Worm (Caenorhabditis elegans) whole organism, dauer: ENCODE results near the gene sul-3.

Experiments used
- unc-62 ChIP-seq: sonication (generic microtip); optimal IDR thresholded peaks from 2 replicates; lab custom pipeline; 2017; ENCODE audit warnings: missing biosample characterization, missing genetic modification reagents, missing genetic modification characterization

The sul-3 gene

DNA sequence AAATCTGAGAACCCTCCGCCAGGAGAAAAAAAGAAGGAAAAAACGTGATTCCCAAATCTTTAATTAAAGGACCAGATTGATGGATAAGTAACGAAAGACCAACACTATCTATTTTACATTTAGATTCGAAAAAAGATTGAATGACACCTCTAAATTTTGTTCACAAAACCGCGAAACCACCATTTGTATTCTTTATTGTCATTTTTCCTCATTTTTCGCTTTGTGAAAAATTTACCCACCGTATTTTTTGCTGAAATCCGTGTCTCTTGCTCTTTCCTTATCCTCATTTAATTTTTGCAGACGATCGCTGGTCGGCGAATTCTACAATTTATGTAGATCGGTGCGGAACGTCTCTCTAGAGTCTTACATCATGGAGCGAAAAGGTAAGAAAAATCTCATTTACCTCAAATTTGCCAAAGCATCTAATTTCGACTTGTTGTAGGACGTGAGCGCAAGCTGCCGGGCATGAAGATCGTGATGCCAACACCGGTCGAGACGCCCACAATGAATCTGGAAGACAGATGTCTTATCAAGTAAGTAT lies 17.5 kb downstream of the sul-3 start, which contains the start of the genes sek-1 and R03G5.6:
sek-1 (plus strand) TSS at position 301 of the 541 bp plus-strand sequence.
R03G5.6 (minus strand) TSS at position 491 of the 541 bp plus-strand sequence.
- TF ChIP-seq unc-62 (GFP tag; lab: Kevin White, UChicago): no peak

DNA sequence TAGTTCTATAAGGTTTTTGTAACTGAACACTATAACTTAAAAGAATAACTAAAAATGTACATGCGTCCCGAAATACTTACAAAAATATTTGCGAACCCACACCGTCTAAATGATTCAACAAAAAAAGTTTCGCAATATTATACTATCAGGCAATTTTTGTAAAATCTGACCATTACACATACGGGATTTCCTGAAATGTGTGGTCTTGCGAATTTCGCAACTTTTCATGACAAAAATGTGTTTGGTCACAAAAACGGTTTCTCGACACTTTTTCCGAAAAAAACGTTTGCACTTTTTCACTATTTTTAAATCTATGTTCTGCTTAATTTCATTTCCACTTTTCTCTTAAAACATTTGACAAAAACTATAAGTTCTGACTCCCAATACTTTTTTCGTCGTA lies 18.8 kb downstream of the sul-3 start:
- TF ChIP-seq unc-62 (GFP tag; lab: Kevin White, UChicago): no peak

DNA sequence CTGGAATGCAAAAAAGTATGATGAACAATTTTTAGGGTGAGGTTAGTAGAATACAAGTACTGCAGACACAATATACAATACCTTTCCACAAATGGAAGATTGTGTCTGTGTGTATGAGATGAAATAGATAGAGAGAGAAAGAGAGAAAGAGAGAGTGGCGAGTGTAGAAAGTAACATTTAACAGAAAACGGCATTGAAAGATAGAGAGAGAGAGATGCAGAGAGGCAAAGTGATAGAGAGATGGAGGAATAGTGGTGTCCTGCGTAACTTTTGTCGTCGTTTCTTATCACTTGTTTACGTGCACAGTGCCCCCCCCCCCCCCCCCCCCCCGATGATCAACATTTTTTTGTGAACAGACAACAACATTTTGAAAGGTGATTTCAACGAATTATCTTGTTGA lies 19.3 kb downstream of the sul-3 start:
- no peak for TF ChIP-seq unc-62 (GFP tag; lab: Kevin White, UChicago)

ce11 chrX:7810991-7811390 lies 23.0 kb downstream of the sul-3 start:
- no peak for TF ChIP-seq unc-62 (GFP tag; lab: Kevin White, UChicago)

ce11 chrX:7809352-7810196 lies 24.4 kb downstream of the sul-3 start:
- no peak for TF ChIP-seq unc-62 (GFP tag; lab: Kevin White, UChicago)

DNA sequence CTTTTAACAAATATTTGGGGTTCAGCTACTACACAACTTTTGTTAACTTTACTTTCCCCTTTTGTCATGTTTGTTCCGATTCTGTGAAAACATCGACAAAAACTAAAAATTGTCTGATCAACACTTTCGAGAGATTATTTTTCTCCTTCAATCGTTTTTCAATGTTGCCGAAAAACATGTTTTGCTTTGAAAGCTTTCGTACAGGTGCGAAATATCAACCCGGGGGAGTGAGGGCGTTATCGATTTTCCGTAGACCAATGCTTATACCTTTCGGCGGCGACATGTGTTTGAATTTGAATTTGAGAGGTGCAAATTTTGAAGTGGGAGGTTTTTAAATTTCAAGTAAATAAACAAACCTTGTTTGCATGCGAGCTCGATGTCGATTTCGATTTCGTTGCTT lies 25.6 kb downstream of the sul-3 start:
- TF ChIP-seq unc-62 (GFP tag; lab: Kevin White, UChicago): no peak

- TF ChIP-seq unc-62 (GFP tag; lab: Kevin White, UChicago): no peak
Observed at ce11 chrX:7800370-7800769, 33.6 kb downstream of the sul-3 start.

- TF ChIP-seq unc-62 (GFP tag; lab: Kevin White, UChicago): no peak
Observed at ce11 chrX:7799680-7800079, 34.3 kb downstream of the sul-3 start, which contains the start of gene gpx-7. Gene gpx-7 (minus strand): TSS chrX:7799780.

DNA sequence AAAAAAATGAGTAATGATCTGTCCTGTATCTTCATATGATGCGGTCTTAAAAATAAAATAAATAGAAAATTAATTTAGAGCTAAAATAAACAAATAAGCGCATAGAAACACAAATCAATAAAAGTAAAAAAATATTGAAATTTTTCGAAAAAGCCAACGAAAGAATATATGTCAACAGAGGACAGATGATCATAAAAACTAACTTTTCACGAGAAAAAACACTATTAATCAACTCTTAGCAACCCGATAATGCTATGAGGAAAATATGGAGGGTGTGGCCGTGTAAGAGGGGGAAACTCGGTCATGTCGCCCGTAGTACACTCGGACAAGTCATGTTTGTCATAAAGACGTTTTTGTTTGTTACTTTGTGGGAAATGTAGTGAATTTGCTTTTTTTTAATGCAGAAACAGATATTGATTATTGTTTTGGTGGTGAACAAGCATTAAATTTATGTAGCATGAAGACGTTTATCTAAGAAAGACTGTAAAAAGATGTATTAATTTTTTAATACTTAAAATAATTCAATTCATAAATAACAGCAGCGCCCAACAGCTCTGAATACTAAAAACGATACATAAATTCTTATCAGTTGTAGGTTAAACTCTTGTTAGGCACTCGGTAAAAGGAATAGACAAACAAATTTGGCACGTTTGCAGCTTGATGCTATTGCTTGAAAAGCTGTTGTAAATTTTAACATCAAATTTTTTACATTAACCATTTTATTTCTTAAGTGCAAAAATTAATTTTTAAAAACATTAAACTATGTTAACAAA lies 35.6 kb downstream of the sul-3 start, which contains the start of gene adm-4:
adm-4 (minus strand) TSS at position 51 of the 773 bp plus-strand sequence.
- TF ChIP-seq unc-62 (GFP tag; lab: Kevin White, UChicago): no peak

DNA sequence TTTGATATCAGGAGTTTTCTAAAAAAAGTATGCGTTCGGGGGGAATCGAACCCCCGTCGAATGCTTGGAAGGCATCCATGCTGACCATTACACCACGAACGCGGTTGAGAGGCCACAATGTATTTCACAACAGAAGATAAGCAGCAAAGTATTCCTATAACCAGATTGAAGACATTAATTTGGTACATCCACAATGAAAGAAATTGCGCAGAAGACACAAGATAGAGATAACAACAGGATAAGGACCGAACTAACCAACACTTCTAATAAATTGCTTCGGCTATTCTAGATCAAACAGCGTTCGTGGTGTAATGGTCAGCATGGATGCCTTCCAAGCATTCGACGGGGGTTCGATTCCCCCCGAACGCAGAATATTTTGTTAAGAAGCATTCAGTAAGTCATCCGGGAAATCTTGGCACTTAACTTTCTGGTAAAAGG lies 39.7 kb downstream of the sul-3 start:
- no peak for TF ChIP-seq unc-62 (GFP tag; lab: Kevin White, UChicago)

ce11 chrX:7793377-7794041 lies 40.5 kb downstream of the sul-3 start, which contains the start of gene ZK154.6:
Gene ZK154.6 (minus strand): TSS chrX:7793563.
- TF ChIP-seq unc-62 (GFP tag; lab: Kevin White, UChicago): no peak

ce11 chrX:7791802-7792201 lies 42.2 kb downstream of the sul-3 start:
- TF ChIP-seq unc-62 (GFP tag; lab: Kevin White, UChicago): no peak

ce11 chrX:7787885-7788353 lies 46.1 kb downstream of the sul-3 start, which contains the start of gene ZK154.5:
Gene ZK154.5 (minus strand): TSS chrX:7787935.
- TF ChIP-seq unc-62 (GFP tag; lab: Kevin White, UChicago): no peak

DNA sequence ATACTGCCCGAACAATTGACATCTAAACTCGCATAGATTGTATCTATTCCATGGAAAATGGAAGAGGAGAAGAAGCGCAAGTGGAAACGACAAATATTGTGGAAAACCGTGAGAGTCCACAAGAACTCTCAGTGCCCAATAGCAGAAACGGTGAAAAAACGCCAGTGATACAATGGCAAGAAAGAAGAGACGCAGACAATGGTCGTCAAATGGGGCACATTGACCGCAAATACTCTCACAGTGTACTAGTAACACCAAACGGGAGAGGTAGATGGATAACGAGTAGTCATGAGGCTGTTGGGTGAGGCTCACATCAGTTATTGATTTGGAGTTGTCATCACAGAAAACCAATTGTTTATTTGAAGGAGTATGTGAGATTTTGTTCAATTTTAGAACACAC lies 51.6 kb downstream of the sul-3 start, which contains the start of gene ZK154.4:
ZK154.4 (minus strand) TSS at position 27 of the 400 bp plus-strand sequence.
- TF ChIP-seq unc-62 (GFP tag; lab: Kevin White, UChicago): no peak

- no peak for TF ChIP-seq unc-62 (GFP tag; lab: Kevin White, UChicago)
Observed at ce11 chrX:7781827-7782226, 52.2 kb downstream of the sul-3 start.
